Fruit fly (Drosophila melanogaster) whole organism, embryonic: ENCODE data around the gene galla-2.

ENCODE experiments used
- Atf6 ChIP-seq: fragments of 200-800 bp; sonication (Bioruptor generic); IDR thresholded peaks from 2 replicates; pipeline ENCODE4 v1.3.6; 2022; ENCODE audit warnings: missing biosample characterization, missing genetic modification characterization
- Bgb ChIP-seq: fragments of 200-800 bp; sonication (Bioruptor generic); IDR thresholded peaks from 2 replicates; pipeline ENCODE4 v1.3.6; 2022; ENCODE audit warnings: missing biosample characterization, missing genetic modification characterization; ENCODE audit not compliant: partially characterized antibody
- BtbVII ChIP-seq: fragments of 200-800 bp; sonication (Bioruptor generic); optimal IDR thresholded peaks from 3 replicates; lab custom pipeline; 2017; ENCODE audit warnings: missing biosample characterization, mild to moderate bottlenecking, missing genetic modification characterization
- CG10274 ChIP-seq: fragments of 200-800 bp; sonication (Bioruptor generic); optimal IDR thresholded peaks from 3 replicates; lab custom pipeline; 2017; ENCODE audit warnings: missing biosample characterization, mild to moderate bottlenecking, missing genetic modification characterization
- CG10321 ChIP-seq: fragments of 200-800 bp; sonication (Bioruptor generic); IDR thresholded peaks from 2 replicates; pipeline ENCODE4 v1.3.6; 2022; ENCODE audit warnings: missing biosample characterization, missing genetic modification characterization
- CG10462 ChIP-seq: fragments of 200-800 bp; sonication (Bioruptor generic); optimal IDR thresholded peaks from 2 replicates; lab custom pipeline; 2016; ENCODE audit warnings: missing biosample characterization, missing genetic modification characterization
- CG10979 ChIP-seq: fragments of 200-800 bp; sonication (Bioruptor generic); optimal IDR thresholded peaks from 2 replicates; lab custom pipeline; 2018; ENCODE audit warnings: missing biosample characterization, mild to moderate bottlenecking, missing genetic modification characterization, moderate library complexity
- CG11696 ChIP-seq: fragments of 200-800 bp; sonication (Bioruptor generic); IDR thresholded peaks from 2 replicates; pipeline ENCODE4 v1.3.6; 2022; ENCODE audit warnings: missing biosample characterization, missing genetic modification characterization
- CG11723 ChIP-seq: fragments of 200-800 bp; sonication (Bioruptor generic); optimal IDR thresholded peaks from 2 replicates; lab custom pipeline; 2017; ENCODE audit warnings: missing biosample characterization, mild to moderate bottlenecking, missing genetic modification characterization
- CG14441 ChIP-seq: fragments of 200-800 bp; sonication (Bioruptor generic); IDR thresholded peaks from 2 replicates; pipeline ENCODE4 v1.3.6; 2022; ENCODE audit warnings: missing biosample characterization, missing genetic modification characterization
- CG16815 ChIP-seq: fragments of 200-800 bp; sonication (Bioruptor generic); optimal IDR thresholded peaks from 3 replicates; lab custom pipeline; 2017; ENCODE audit warnings: missing biosample characterization, mild to moderate bottlenecking, missing genetic modification characterization
- CG17912 ChIP-seq: fragments of 200-800 bp; sonication (Bioruptor generic); optimal IDR thresholded peaks from 2 replicates; lab custom pipeline; 2018; ENCODE audit warnings: missing biosample characterization, mild to moderate bottlenecking, missing genetic modification characterization
- CG2129 ChIP-seq: fragments of 200-800 bp; sonication (Bioruptor generic); IDR thresholded peaks from 2 replicates; pipeline ENCODE4 v1.3.6; 2022; ENCODE audit warnings: missing biosample characterization, missing genetic modification characterization; ENCODE audit not compliant: partially characterized antibody
- CG2889 ChIP-seq: fragments of 200-800 bp; sonication (Bioruptor generic); IDR thresholded peaks from 3 replicates; pipeline ENCODE4 v1.3.6; 2022; ENCODE audit warnings: missing biosample characterization, missing genetic modification characterization
- CG30403 ChIP-seq: fragments of 200-800 bp; sonication (Bioruptor generic); optimal IDR thresholded peaks from 3 replicates; lab custom pipeline; 2016; ENCODE audit warnings: missing biosample characterization, missing genetic modification characterization
- CG4617 ChIP-seq: fragments of 200-800 bp; sonication (Bioruptor generic); optimal IDR thresholded peaks from 3 replicates; lab custom pipeline; 2016; ENCODE audit warnings: missing biosample characterization, missing genetic modification characterization, borderline replicate concordance
- CG6654 ChIP-seq: fragments of 200-800 bp; sonication (Bioruptor generic); optimal IDR thresholded peaks from 2 replicates; lab custom pipeline; 2017; ENCODE audit warnings: missing biosample characterization, mild to moderate bottlenecking, missing genetic modification characterization
- CG8281 ChIP-seq: fragments of 200-800 bp; sonication (Bioruptor generic); optimal IDR thresholded peaks from 2 replicates; lab custom pipeline; 2018; ENCODE audit warnings: missing biosample characterization, mild to moderate bottlenecking, missing genetic modification characterization, moderate library complexity
- CG8290 ChIP-seq, 3 experiments: fragments of 200-800 bp; sonication (Bioruptor generic); optimal IDR thresholded peaks; 2 replicates each; lab custom pipeline; 2016 to 2019; ENCODE audit warnings: missing biosample characterization in 3 of 3, missing genetic modification characterization in 3 of 3, mild to moderate bottlenecking in 2 of 3, moderate library complexity in 1 of 3
- CG9215 ChIP-seq: fragments of 200-800 bp; sonication (Bioruptor generic); IDR thresholded peaks from 2 replicates; pipeline ENCODE4 v1.3.6; 2022; ENCODE audit warnings: missing biosample characterization, missing genetic modification characterization
- CG9727 ChIP-seq: fragments of 200-800 bp; sonication (Bioruptor generic); optimal IDR thresholded peaks from 3 replicates; lab custom pipeline; 2017; ENCODE audit warnings: missing biosample characterization, mild to moderate bottlenecking, missing genetic modification characterization
- CG9817 ChIP-seq: fragments of 200-800 bp; sonication (Bioruptor generic); optimal IDR thresholded peaks from 2 replicates; lab custom pipeline; 2018; ENCODE audit warnings: missing biosample characterization, mild to moderate bottlenecking, missing genetic modification characterization, moderate library complexity
- CG9876 ChIP-seq: fragments of 200-800 bp; sonication (Bioruptor generic); optimal IDR thresholded peaks from 2 replicates; lab custom pipeline; 2016; ENCODE audit warnings: missing biosample characterization, missing genetic modification characterization
- CTCF ChIP-seq: fragments of 200-800 bp; sonication (Bioruptor generic); optimal IDR thresholded peaks from 2 replicates; lab custom pipeline; 2017; ENCODE audit warnings: missing biosample characterization, mild to moderate bottlenecking, missing genetic modification characterization, moderate library complexity
- Camta ChIP-seq: fragments of 200-800 bp; sonication (Bioruptor generic); optimal IDR thresholded peaks from 2 replicates; lab custom pipeline; 2016; ENCODE audit warnings: missing biosample characterization, missing genetic modification characterization
- CoRest ChIP-seq: fragments of 200-800 bp; sonication (Bioruptor generic); optimal IDR thresholded peaks from 3 replicates; lab custom pipeline; 2018; ENCODE audit warnings: missing biosample characterization, mild to moderate bottlenecking, missing genetic modification characterization, moderate library complexity
- D ChIP-seq, 2 experiments: fragments of 200-800 bp in 1 of 2; fragments of >200 bp in 1 of 2; sonication (Bioruptor generic) in 1 of 2; optimal IDR thresholded peaks; 2 replicates in 1 of 2; 3 replicates in 1 of 2; lab custom pipeline; 2017; ENCODE audit warnings: mild to moderate bottlenecking in 1 of 2, missing biosample characterization in 1 of 2, missing genetic modification characterization in 1 of 2, missing genetic modification reagents in 1 of 2
- Fer2 ChIP-seq: fragments of 200-800 bp; sonication (Bioruptor generic); optimal IDR thresholded peaks from 2 replicates; lab custom pipeline; 2018; ENCODE audit warnings: missing biosample characterization, mild to moderate bottlenecking, missing genetic modification characterization, moderate library complexity
- HLH54F ChIP-seq: fragments of 200-800 bp; sonication (Bioruptor generic); optimal IDR thresholded peaks from 3 replicates; lab custom pipeline; 2016; ENCODE audit warnings: missing biosample characterization, missing genetic modification characterization
- Hey ChIP-seq: fragments of 200-800 bp; sonication (Bioruptor generic); optimal IDR thresholded peaks from 3 replicates; lab custom pipeline; 2018; ENCODE audit warnings: missing biosample characterization, mild to moderate bottlenecking, missing genetic modification characterization
- MTF-1 ChIP-seq: fragments of 200-800 bp; sonication (Bioruptor generic); optimal IDR thresholded peaks from 2 replicates; lab custom pipeline; 2018; ENCODE audit warnings: missing biosample characterization, mild to moderate bottlenecking, missing genetic modification characterization, borderline replicate concordance
- NK7.1 ChIP-seq: fragments of 200-800 bp; sonication (Bioruptor generic); optimal IDR thresholded peaks from 3 replicates; lab custom pipeline; 2016; ENCODE audit warnings: missing biosample characterization, missing genetic modification characterization
- Tbp ChIP-seq: fragments of >200 bp; optimal IDR thresholded peaks from 2 replicates; lab custom pipeline; 2018; ENCODE audit warnings: missing biosample characterization, missing genetic modification characterization
- Vsx1 ChIP-seq: fragments of 200-800 bp; sonication (Bioruptor generic); optimal IDR thresholded peaks from 2 replicates; lab custom pipeline; 2017; ENCODE audit warnings: missing biosample characterization, mild to moderate bottlenecking, missing genetic modification characterization, missing genetic modification reagents
- al ChIP-seq: fragments of 200-800 bp; sonication (Bioruptor generic); IDR thresholded peaks from 2 replicates; pipeline ENCODE4 v1.3.6; 2022; ENCODE audit warnings: missing biosample characterization, missing genetic modification characterization
- bbx ChIP-seq: fragments of 200-800 bp; sonication (Bioruptor generic); IDR thresholded peaks from 2 replicates; pipeline ENCODE4 v1.3.6; 2022; ENCODE audit warnings: missing biosample characterization, missing genetic modification characterization; ENCODE audit not compliant: partially characterized antibody
- cwo ChIP-seq: fragments of 200-800 bp; sonication (Bioruptor generic); optimal IDR thresholded peaks from 3 replicates; lab custom pipeline; 2017; ENCODE audit warnings: missing biosample characterization, missing genetic modification characterization, mild to moderate bottlenecking, moderate library complexity, missing genetic modification reagents
- dimm ChIP-seq: fragments of 200-800 bp; sonication (Bioruptor generic); IDR thresholded peaks from 2 replicates; pipeline ENCODE4 v1.3.6; 2022; ENCODE audit warnings: missing biosample characterization, missing genetic modification characterization
- emc ChIP-seq: fragments of 200-800 bp; sonication (Bioruptor generic); optimal IDR thresholded peaks from 2 replicates; lab custom pipeline; 2016; ENCODE audit warnings: missing biosample characterization, missing genetic modification characterization
- ftz-f1 ChIP-seq: fragments of 200-800 bp; sonication (Bioruptor generic); optimal IDR thresholded peaks from 2 replicates; lab custom pipeline; 2016; ENCODE audit warnings: missing biosample characterization, missing genetic modification characterization
- gcm2 ChIP-seq: fragments of 200-800 bp; sonication (Bioruptor generic); optimal IDR thresholded peaks from 2 replicates; lab custom pipeline; 2016; ENCODE audit warnings: missing biosample characterization, missing genetic modification characterization
- grn ChIP-seq: fragments of 200-800 bp; sonication (Bioruptor generic); optimal IDR thresholded peaks from 3 replicates; lab custom pipeline; 2017; ENCODE audit warnings: missing biosample characterization, missing genetic modification characterization
- gsb ChIP-seq: fragments of 200-800 bp; sonication (Bioruptor generic); IDR thresholded peaks from 2 replicates; pipeline ENCODE4 v1.3.6; 2022; ENCODE audit warnings: missing biosample characterization, missing genetic modification characterization
- gt ChIP-seq: fragments of 200-800 bp; sonication (Bioruptor generic); IDR thresholded peaks from 2 replicates; pipeline ENCODE4 v1.3.6; 2022; ENCODE audit warnings: missing biosample characterization, missing genetic modification characterization
- h ChIP-seq: fragments of >200 bp; optimal IDR thresholded peaks from 2 replicates; lab custom pipeline; 2017
- luna ChIP-seq: fragments of 200-800 bp; sonication (Bioruptor generic); optimal IDR thresholded peaks from 2 replicates; lab custom pipeline; 2016; ENCODE audit warnings: missing biosample characterization, missing genetic modification characterization
- maf-S ChIP-seq: fragments of 200-800 bp; sonication (Bioruptor generic); optimal IDR thresholded peaks from 2 replicates; lab custom pipeline; 2016; ENCODE audit warnings: missing biosample characterization, missing genetic modification characterization
- sim ChIP-seq: fragments of 200-800 bp; sonication (Bioruptor generic); IDR thresholded peaks from 2 replicates; pipeline ENCODE4 v1.3.6; 2022; ENCODE audit warnings: missing biosample characterization, missing genetic modification characterization
- sna ChIP-seq: fragments of 200-800 bp; sonication (Bioruptor generic); IDR thresholded peaks from 2 replicates; pipeline ENCODE4 v1.3.6; 2022; ENCODE audit warnings: missing biosample characterization, missing genetic modification characterization; ENCODE audit not compliant: partially characterized antibody
- ttk ChIP-seq: fragments of 200-800 bp; sonication (Bioruptor generic); IDR thresholded peaks from 2 replicates; pipeline ENCODE4 v2.1.2; 2022; ENCODE audit warnings: missing biosample characterization, missing genetic modification characterization

The galla-2 gene

DNA sequence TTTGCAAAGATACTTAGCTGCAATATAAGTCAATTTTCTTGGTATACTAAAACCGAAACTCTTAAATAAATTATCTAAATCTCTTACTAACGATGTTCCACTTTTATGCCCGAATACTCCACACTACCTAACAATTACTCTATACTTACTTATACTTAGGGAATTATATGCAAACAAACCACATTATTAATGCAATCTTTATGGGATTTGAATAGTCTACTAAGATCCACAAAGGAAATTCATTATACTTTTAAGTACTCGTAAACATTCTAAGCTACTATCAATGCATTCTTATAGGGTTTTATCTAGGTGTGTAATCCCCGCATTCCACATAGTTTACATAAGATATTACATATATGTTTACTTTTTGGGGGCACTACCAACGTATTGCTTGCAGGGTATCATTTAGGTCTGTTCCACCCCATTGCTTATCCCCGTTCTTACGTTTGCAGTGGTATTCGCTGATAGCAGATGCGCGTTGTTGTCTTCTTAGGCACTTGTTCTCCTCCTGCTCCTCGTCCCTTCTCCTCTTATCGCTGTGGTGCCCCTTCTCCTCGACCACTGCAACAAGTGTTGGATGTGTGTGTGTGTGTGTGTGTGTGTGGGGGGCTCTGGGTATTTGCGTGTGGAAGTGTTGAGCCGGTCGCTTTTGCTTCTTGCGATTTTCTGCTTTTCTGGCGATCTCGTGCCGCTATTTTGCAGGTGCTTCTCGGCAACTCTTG lies 15.0 kb downstream of the galla-2 start (continued):
- TF ChIP-seq Camta (no peak), D (optimal IDR thresholded peaks at IDR 0.05; lab: Kevin White, UChicago) (no peak), D (GFP tag; optimal IDR thresholded peaks at IDR 0.05; lab: Kevin White, UChicago) (no peak), BtbVII (GFP tag; lab: Kevin White, UChicago) (no peak), Vsx1 (no peak), emc (GFP tag; lab: Kevin White, UChicago) (no peak), CG17912 (GFP tag; lab: Kevin White, UChicago) (no peak), gt (GFP tag; lab: Robert Waterston, UW) (no peak), HLH54F (no peak), gsb (GFP tag; lab: Robert Waterston, UW) (no peak), CG4617 (GFP tag; lab: Kevin White, UChicago) (no peak), CG10321 (GFP tag; lab: Robert Waterston, UW) (no peak), ftz-f1 (GFP tag; lab: Kevin White, UChicago) (no peak), sim (no peak), MTF-1 (GFP tag; lab: Kevin White, UChicago) (no peak), al (GFP tag; lab: Robert Waterston, UW) (no peak), CG2129 (GFP tag; lab: Robert Waterston, UW) (no peak), CG10462 (GFP tag; lab: Kevin White, UChicago) (no peak), ttk (no peak), sna (GFP tag; lab: Robert Waterston, UW) (no peak), CG30403 (GFP tag; lab: Kevin White, UChicago) (peak; percentile 0), Tbp (GFP tag; lab: Kevin White, UChicago) (no peak), cwo (peak; percentile 70), CG8290 (GFP tag; optimal IDR thresholded peaks at IDR 0.05; lab: Kevin White, UChicago) (no peak), CG8290 (tag; optimal IDR thresholded peaks at IDR 0.05; lab: Kevin White, UChicago) (peak in 1 of 2 experiments; percentile 19), CoRest (tag; lab: Kevin White, UChicago) (no peak), h (lab: Kevin White, UChicago) (no peak), CG10979 (tag; lab: Kevin White, UChicago) (no peak), Atf6 (GFP tag; lab: Robert Waterston, UW) (no peak), CG11723 (no peak), CG2889 (GFP tag; lab: Robert Waterston, UW) (no peak), CG6654 (no peak), gcm2 (GFP tag; lab: Kevin White, UChicago) (no peak), dimm (GFP tag; lab: Robert Waterston, UW) (no peak), Bgb (GFP tag; lab: Robert Waterston, UW) (no peak), bbx (GFP tag; lab: Robert Waterston, UW) (no peak), grn (peak; percentile 35), CG10274 (GFP tag; lab: Kevin White, UChicago) (peak; percentile 20), luna (GFP tag; lab: Kevin White, UChicago) (no peak), Hey (no peak), CG9727 (GFP tag; lab: Kevin White, UChicago) (no peak), CG9817 (tag; lab: Kevin White, UChicago) (no peak), CG14441 (GFP tag; lab: Robert Waterston, UW) (0 out of 2 replicates have a peak, but pooled peaks have one; percentile 16), Fer2 (tag; lab: Kevin White, UChicago) (no peak), CG16815 (GFP tag; lab: Kevin White, UChicago) (no peak), maf-S (GFP tag; lab: Kevin White, UChicago) (no peak), CG9215 (GFP tag; lab: Robert Waterston, UW) (no peak), NK7.1 (GFP tag; lab: Kevin White, UChicago) (no peak), CG8281 (no peak), CG9876 (no peak), CTCF (no peak), CG11696 (GFP tag; lab: Robert Waterston, UW) (no peak)
